Worm (Caenorhabditis elegans) whole organism, L4 larva: ENCODE results near the gene clec-76.
"Not testable (repeated sequence)": the region's sequence is repeated elsewhere in the genome, so short reads cannot be mapped to it uniquely, and the experiment has no call there.

Experiments
- ces-1 ChIP-seq: fragments of 150-350 bp; sonication (generic microtip); optimal IDR thresholded peaks from 4 replicates; lab custom pipeline; 2014; ENCODE audit warnings: missing biosample characterization, missing genetic modification reagents, missing genetic modification characterization
- egl-27 ChIP-seq: sonication (generic microtip); optimal IDR thresholded peaks from 3 replicates; lab custom pipeline; 2017; ENCODE audit warnings: missing biosample characterization, missing genetic modification reagents, missing genetic modification characterization
- fos-1 ChIP-seq: fragments of 150-350 bp; optimal IDR thresholded peaks from 2 replicates; lab custom pipeline; 2014; ENCODE audit warnings: missing biosample characterization, missing genetic modification characterization
- jun-1 ChIP-seq: fragments of 150-350 bp; optimal IDR thresholded peaks from 2 replicates; lab custom pipeline; 2014; ENCODE audit warnings: missing biosample characterization, missing genetic modification reagents, missing genetic modification characterization
- lsy-2 ChIP-seq, 2 experiments: fragments of 150-350 bp in 1 of 2; sonication (generic microtip) in 1 of 2; optimal IDR thresholded peaks; 2 replicates each; lab custom pipeline; 2014 to 2017; ENCODE audit warnings: missing biosample characterization in 2 of 2, missing genetic modification characterization in 2 of 2
- php-3 ChIP-seq: fragments of 200-800 bp; sonication (Bioruptor generic); IDR thresholded peaks from 2 replicates; pipeline ENCODE4 v1.3.6; 2022; ENCODE audit warnings: missing genetic modification reagents, missing genetic modification characterization, missing compliant biosample characterization

ce11 chrIV:3947377-3947956, 17.6 kb upstream of the clec-76 start:
- not testable (repeated sequence) for TF ChIP-seq egl-27; php-3 (GFP tag; lab: Robert Waterston, UW); fos-1; jun-1; ces-1; lsy-2 (tag; optimal IDR thresholded peaks at IDR 0.05; lab: Kevin White, UChicago)
